Worm (Caenorhabditis elegans): ENCODE data around the gene nhr-281.

nhr-281 gene

ce11 chrX:14146740-14147140, 33.5 kb upstream of the nhr-281 start (continued):
- TF ChIP-seq dmd-9 (GFP tag; IDR thresholded peaks at IDR 0.05): no peak
- TF ChIP-seq ceh-44 (GFP tag; IDR thresholded peaks at IDR 0.05): no peak
- peak; percentile 44 for TF ChIP-seq mxl-3 (GFP tag; optimal IDR thresholded peaks at IDR 0.05)
- no peak for TF ChIP-seq lir-3 (tag; optimal IDR thresholded peaks at IDR 0.05)
- peak; percentile 46 for TF ChIP-seq nhr-25 (tag; optimal IDR thresholded peaks at IDR 0.05; ENCODE audit: borderline replicate concordance, insufficient read depth)
- TF ChIP-seq T26A8.4 (GFP tag; IDR thresholded peaks at IDR 0.05): peak; percentile 50; the same call in 1 of the 2 replicates
- no peak for TF ChIP-seq ceh-82 (tag; optimal IDR thresholded peaks at IDR 0.05)
- no peak for TF ChIP-seq pqm-1 (tag; optimal IDR thresholded peaks at IDR 0.05)
- TF ChIP-seq aly-2 (tag; optimal IDR thresholded peaks at IDR 0.05): no peak
- TF ChIP-seq ceh-28 (tag; optimal IDR thresholded peaks at IDR 0.05): peak; percentile 32
- TF ChIP-seq mes-2 (tag; optimal IDR thresholded peaks at IDR 0.05; ENCODE audit: poor library complexity, severe bottlenecking): peak; percentile 66
- no peak for TF ChIP-seq spr-1 (tag; optimal IDR thresholded peaks at IDR 0.05)
- TF ChIP-seq tra-1 (GFP tag; IDR thresholded peaks at IDR 0.05): peak; percentile 69
- no peak for TF ChIP-seq saeg-2 (GFP tag; IDR thresholded peaks at IDR 0.05)
- TF ChIP-seq F49E8.2 (tag; optimal IDR thresholded peaks at IDR 0.05; ENCODE audit: borderline replicate concordance): no peak
- peak; percentile 88 for TF ChIP-seq mep-1 (tag; optimal IDR thresholded peaks at IDR 0.05)
- peak; percentile 22 for TF ChIP-seq nhr-102 (tag; optimal IDR thresholded peaks at IDR 0.05)
- 0 out of 2 replicates have a peak, but pooled peaks have one; percentile 20 for TF ChIP-seq ctbp-1 (GFP tag; IDR thresholded peaks at IDR 0.05)
- no peak for TF ChIP-seq gei-8 (GFP tag; optimal IDR thresholded peaks at IDR 0.05)
- TF ChIP-seq nhr-48 (tag; optimal IDR thresholded peaks at IDR 0.05): peak; percentile 16
- no peak for TF ChIP-seq ZK546.5 (tag; optimal IDR thresholded peaks at IDR 0.05)
- no peak for TF ChIP-seq ztf-11 (tag; optimal IDR thresholded peaks at IDR 0.05)
- TF ChIP-seq ceh-62 (tag; optimal IDR thresholded peaks at IDR 0.05): no peak
- peak; percentile 80 for TF ChIP-seq rbr-2 (tag; optimal IDR thresholded peaks at IDR 0.05)
- peak; percentile 80 for TF ChIP-seq fkh-10 (GFP tag; optimal IDR thresholded peaks at IDR 0.05)
- TF ChIP-seq madf-9 (GFP tag; conservative IDR thresholded peaks at IDR 0.05): no peak
- TF ChIP-seq lin-13 (GFP tag; optimal IDR thresholded peaks at IDR 0.05): no peak
- TF ChIP-seq hif-1 (tag; optimal IDR thresholded peaks at IDR 0.05): peak in 1 of 2 experiments; percentile 51
- TF ChIP-seq hlh-30 (tag; optimal IDR thresholded peaks at IDR 0.05; ENCODE audit: insufficient read depth): peak; percentile 96
- no peak for TF ChIP-seq sdz-12 (GFP tag; optimal IDR thresholded peaks at IDR 0.05)
- TF ChIP-seq zip-11 (GFP tag; IDR thresholded peaks at IDR 0.05): no peak
- TF ChIP-seq zfp-3 (GFP tag; conservative IDR thresholded peaks at IDR 0.05): no peak
- TF ChIP-seq D1046.2 (GFP tag; IDR thresholded peaks at IDR 0.05): no peak
- TF ChIP-seq nhr-111 (GFP tag; optimal IDR thresholded peaks at IDR 0.05): no peak
- no peak for TF ChIP-seq ces-1 (GFP tag; optimal IDR thresholded peaks at IDR 0.05)
- peak; percentile 18 for TF ChIP-seq aha-1 (tag)
- TF ChIP-seq tag-97 (GFP tag; IDR thresholded peaks at IDR 0.05): no peak
- TF ChIP-seq fos-1 (tag; optimal IDR thresholded peaks at IDR 0.05): no peak
- peak; percentile 48 for TF ChIP-seq T20F7.1 (GFP tag; optimal IDR thresholded peaks at IDR 0.05)
- TF ChIP-seq nhr-42 (GFP tag; IDR thresholded peaks at IDR 0.05): peak; percentile 41; the same call in 1 of the 2 replicates
- no peak for TF ChIP-seq zfp-2 (tag; optimal IDR thresholded peaks at IDR 0.05)
- peak; percentile 16 for TF ChIP-seq F37D6.2 (tag; optimal IDR thresholded peaks at IDR 0.05)
- no peak for TF ChIP-seq lin-15B (tag; optimal IDR thresholded peaks at IDR 0.05)
- no peak for TF ChIP-seq daf-19 (GFP tag; conservative IDR thresholded peaks at IDR 0.05)
- TF ChIP-seq nhr-6 (tag; optimal IDR thresholded peaks at IDR 0.05): peak; percentile 90
- TF ChIP-seq Y105C5A.15 (GFP tag; IDR thresholded peaks at IDR 0.05): no peak
- TF ChIP-seq attf-4 (tag; optimal IDR thresholded peaks at IDR 0.05): no peak
- TF ChIP-seq daf-16 (GFP tag; optimal IDR thresholded peaks at IDR 0.05): peak in 1 of 2 experiments; percentile 86
- TF ChIP-seq daf-16 (tag; optimal IDR thresholded peaks at IDR 0.05): peak; percentile 99
- no peak for TF ChIP-seq lim-7 (GFP tag; IDR thresholded peaks at IDR 0.05)
- TF ChIP-seq hlh-11 (tag; optimal IDR thresholded peaks at IDR 0.05): peak; percentile 92
- no peak for TF ChIP-seq snpc-1.2 (GFP tag; IDR thresholded peaks at IDR 0.05)
